Worm (Caenorhabditis elegans) whole organism, L4 larva: ENCODE data around the gene nlp-63.
A peak's percentile ranks its signal among the peaks of the same experiment; 100 is the strongest.

Source experiments
- F10B5.3 ChIP-seq: sonication (generic microtip); optimal IDR thresholded peaks from 2 replicates; lab custom pipeline; 2016; ENCODE audit warnings: mild to moderate bottlenecking, missing genetic modification characterization, missing compliant biosample characterization
- T20F7.1 ChIP-seq: fragments of 200-800 bp; sonication (Bioruptor generic); optimal IDR thresholded peaks from 2 replicates; lab custom pipeline; 2018; ENCODE audit warnings: mild to moderate bottlenecking, missing genetic modification characterization, missing compliant biosample characterization
- Y105C5A.15 ChIP-seq: fragments of 200-800 bp; sonication (Bioruptor generic); IDR thresholded peaks from 2 replicates; pipeline ENCODE4 v1.3.6; 2022; ENCODE audit warnings: missing genetic modification characterization, missing compliant biosample characterization
- Y5F2A.4 ChIP-seq: fragments of 200-800 bp; sonication (Bioruptor generic); optimal IDR thresholded peaks from 2 replicates; lab custom pipeline; 2018; ENCODE audit warnings: mild to moderate bottlenecking, missing genetic modification characterization, missing compliant biosample characterization
- Y75B8A.6 ChIP-seq: fragments of 200-800 bp; sonication (Bioruptor generic); IDR thresholded peaks from 2 replicates; pipeline ENCODE4 v1.3.6; 2022; ENCODE audit warnings: missing genetic modification reagents, missing genetic modification characterization, missing compliant biosample characterization
- ZK337.2 ChIP-seq: fragments of 200-800 bp; sonication (Bioruptor generic); IDR thresholded peaks from 2 replicates; pipeline ENCODE4 v1.3.6; 2022; ENCODE audit warnings: missing genetic modification reagents, missing genetic modification characterization, missing compliant biosample characterization
- ZK546.5 ChIP-seq, 2 experiments: sonication (generic microtip); optimal IDR thresholded peaks; 2 replicates each; lab custom pipeline; 2017; ENCODE audit warnings: missing biosample characterization in 2 of 2, missing genetic modification characterization in 2 of 2
- ama-1 ChIP-seq: fragments of 150-350 bp; optimal IDR thresholded peaks from 2 replicates; lab custom pipeline; 2014; ENCODE audit warnings: inconsistent platforms, mixed read lengths
- ceh-28 ChIP-seq: fragments of 150-350 bp; optimal IDR thresholded peaks from 2 replicates; lab custom pipeline; 2014; ENCODE audit warnings: missing biosample characterization, missing genetic modification reagents, missing genetic modification characterization
- daf-16 ChIP-seq, 3 experiments: sonication (generic microtip); optimal IDR thresholded peaks; 2 replicates each; lab custom pipeline; 2016 to 2017; ENCODE audit warnings: missing genetic modification characterization in 3 of 3, missing genetic modification reagents in 3 of 3, mild to moderate bottlenecking in 2 of 3, missing compliant biosample characterization in 2 of 3, missing biosample characterization in 1 of 3, moderate library complexity in 1 of 3
- daf-19 ChIP-seq: fragments of 200-800 bp; sonication (Bioruptor generic); conservative IDR thresholded peaks from 2 replicates; pipeline ENCODE4 v1.3.6; 2022; ENCODE audit warnings: missing genetic modification characterization, missing compliant biosample characterization
- dmd-8 ChIP-seq: fragments of 200-800 bp; sonication (Bioruptor generic); IDR thresholded peaks from 2 replicates; pipeline ENCODE4 v1.3.6; 2022; ENCODE audit warnings: missing genetic modification characterization, missing compliant biosample characterization
- dpl-1 ChIP-seq: fragments of 150-350 bp; optimal IDR thresholded peaks from 2 replicates; lab custom pipeline; 2014; ENCODE audit warnings: missing biosample characterization, missing genetic modification reagents, missing genetic modification characterization
- dve-1 ChIP-seq: sonication (generic microtip); optimal IDR thresholded peaks from 2 replicates; lab custom pipeline; 2017; ENCODE audit warnings: antibody characterized with exemption, mild to moderate bottlenecking, missing genetic modification characterization, missing compliant biosample characterization; ENCODE audit not compliant: insufficient read depth
- egl-43 ChIP-seq: fragments of 200-800 bp; sonication (Bioruptor generic); IDR thresholded peaks from 2 replicates; pipeline ENCODE4 v1.3.6; 2022; ENCODE audit warnings: missing genetic modification reagents, missing genetic modification characterization, missing compliant biosample characterization
- gei-8 ChIP-seq: fragments of 200-800 bp; sonication (Bioruptor generic); optimal IDR thresholded peaks from 2 replicates; lab custom pipeline; 2018; ENCODE audit warnings: mild to moderate bottlenecking, missing genetic modification characterization, missing compliant biosample characterization
- hlh-11 ChIP-seq: fragments of 200-800 bp; sonication (Bioruptor generic); optimal IDR thresholded peaks from 2 replicates; lab custom pipeline; 2018; ENCODE audit warnings: mild to moderate bottlenecking, missing genetic modification characterization, missing compliant biosample characterization
- lim-7 ChIP-seq: fragments of 200-800 bp; sonication (Bioruptor generic); IDR thresholded peaks from 2 replicates; pipeline ENCODE4 v1.3.6; 2022; ENCODE audit warnings: missing genetic modification characterization, missing compliant biosample characterization
- lin-15B ChIP-seq: fragments of 150-350 bp; sonication (generic microtip); optimal IDR thresholded peaks from 3 replicates; lab custom pipeline; 2014; ENCODE audit warnings: missing biosample characterization, missing genetic modification characterization
- lin-38 ChIP-seq: fragments of 200-800 bp; sonication (Bioruptor generic); IDR thresholded peaks from 2 replicates; pipeline ENCODE4 v1.3.6; 2022; ENCODE audit warnings: missing genetic modification reagents, missing genetic modification characterization, missing compliant biosample characterization
- mes-2 ChIP-seq: sonication (generic microtip); optimal IDR thresholded peaks from 2 replicates; lab custom pipeline; 2016; ENCODE audit warnings: missing genotype, mild to moderate bottlenecking, missing genetic modification characterization, missing compliant biosample characterization; ENCODE audit not compliant: poor library complexity, severe bottlenecking
- mxl-2 ChIP-seq: fragments of 200-800 bp; sonication (Bioruptor generic); conservative IDR thresholded peaks from 2 replicates; pipeline ENCODE4 v1.3.6; 2022; ENCODE audit warnings: missing genetic modification reagents, missing genetic modification characterization, missing compliant biosample characterization
- mxl-3 ChIP-seq: fragments of 200-800 bp; sonication (Bioruptor generic); optimal IDR thresholded peaks from 2 replicates; lab custom pipeline; 2018; ENCODE audit warnings: mild to moderate bottlenecking, missing genetic modification characterization, missing compliant biosample characterization
- nhr-10 ChIP-seq: fragments of 150-350 bp; optimal IDR thresholded peaks from 2 replicates; lab custom pipeline; 2014; ENCODE audit warnings: missing biosample characterization, missing genetic modification characterization
- nhr-102 ChIP-seq: sonication (generic microtip); optimal IDR thresholded peaks from 2 replicates; lab custom pipeline; 2016; ENCODE audit warnings: mild to moderate bottlenecking, missing genetic modification characterization, moderate library complexity, missing compliant biosample characterization
- nhr-11 ChIP-seq: fragments of 150-350 bp; optimal IDR thresholded peaks from 2 replicates; lab custom pipeline; 2014; ENCODE audit warnings: missing biosample characterization, missing genetic modification characterization
- nhr-237 ChIP-seq: sonication (generic microtip); optimal IDR thresholded peaks from 2 replicates; lab custom pipeline; 2017; ENCODE audit warnings: missing biosample characterization, missing genetic modification characterization
- nhr-25 ChIP-seq: sonication (generic microtip); optimal IDR thresholded peaks from 2 replicates; lab custom pipeline; 2017; ENCODE audit warnings: missing genetic modification characterization, mild to moderate bottlenecking, missing compliant biosample characterization, antibody characterized with exemption, moderate library complexity, borderline replicate concordance; ENCODE audit not compliant: insufficient read depth
- nhr-76 ChIP-seq: fragments of 150-350 bp; optimal IDR thresholded peaks from 2 replicates; lab custom pipeline; 2014; ENCODE audit warnings: missing biosample characterization, missing genetic modification characterization
- nhr-77 ChIP-seq: fragments of 150-350 bp; optimal IDR thresholded peaks from 2 replicates; lab custom pipeline; 2014; ENCODE audit warnings: missing biosample characterization, missing genetic modification characterization
- sdz-12 ChIP-seq: fragments of 200-800 bp; sonication (Bioruptor generic); optimal IDR thresholded peaks from 2 replicates; lab custom pipeline; 2018; ENCODE audit warnings: mild to moderate bottlenecking, missing genetic modification characterization, missing compliant biosample characterization
- set-16 ChIP-seq: fragments of 200-800 bp; sonication (Bioruptor generic); IDR thresholded peaks from 2 replicates; pipeline ENCODE4 v1.3.6; 2022; ENCODE audit warnings: missing genetic modification reagents, missing genetic modification characterization, missing compliant biosample characterization
- snpc-4 ChIP-seq: fragments of 150-350 bp; optimal IDR thresholded peaks from 2 replicates; lab custom pipeline; 2014; ENCODE audit warnings: missing biosample characterization, missing genetic modification characterization
- tag-97 ChIP-seq: fragments of 200-800 bp; sonication (Bioruptor generic); IDR thresholded peaks from 2 replicates; pipeline ENCODE4 v1.3.6; 2022; ENCODE audit warnings: missing genetic modification characterization, missing compliant biosample characterization
- tra-1 ChIP-seq: fragments of 200-800 bp; sonication (Bioruptor generic); IDR thresholded peaks from 2 replicates; pipeline ENCODE4 v1.3.6; 2022; ENCODE audit warnings: missing genetic modification reagents, missing genetic modification characterization, missing compliant biosample characterization
- unc-39 ChIP-seq: sonication (generic microtip); optimal IDR thresholded peaks from 2 replicates; lab custom pipeline; 2017; ENCODE audit warnings: missing biosample characterization, missing genetic modification characterization
- vab-7 ChIP-seq: fragments of 200-800 bp; sonication (Bioruptor generic); IDR thresholded peaks from 2 replicates; pipeline ENCODE4 v1.3.6; 2022; ENCODE audit warnings: missing genetic modification reagents, missing genetic modification characterization, missing compliant biosample characterization
- zag-1 ChIP-seq: fragments of 150-350 bp; optimal IDR thresholded peaks from 2 replicates; lab custom pipeline; 2014; ENCODE audit warnings: missing biosample characterization, missing genetic modification characterization
- zip-11 ChIP-seq: fragments of 200-800 bp; sonication (Bioruptor generic); IDR thresholded peaks from 2 replicates; pipeline ENCODE4 v1.3.6; 2022; ENCODE audit warnings: missing genetic modification characterization, missing compliant biosample characterization
- ztf-7 ChIP-seq: fragments of 150-350 bp; optimal IDR thresholded peaks from 2 replicates; lab custom pipeline; 2014; ENCODE audit warnings: missing biosample characterization, missing genetic modification characterization

The nlp-63 gene

ce11 chrII:10202275-10202674, 47.1 kb downstream of the nlp-63 start (continued):
- TF ChIP-seq zag-1 (tag; lab: Kevin White, UChicago) (no peak), Y75B8A.6 (GFP tag; lab: Robert Waterston, UW) (no peak), Y105C5A.15 (GFP tag; lab: Robert Waterston, UW) (no peak), nhr-102 (tag; lab: Kevin White, UChicago) (no peak), ZK546.5 (tag; optimal IDR thresholded peaks at IDR 0.05; lab: Kevin White, UChicago) (no peak), hlh-11 (tag; lab: Kevin White, UChicago) (peak; percentile 59), gei-8 (GFP tag; lab: Kevin White, UChicago) (no peak), dpl-1 (GFP tag; lab: Kevin White, UChicago) (no peak), snpc-4 (tag; lab: Kevin White, UChicago) (no peak), mxl-2 (GFP tag; lab: Robert Waterston, UW) (no peak), tag-97 (GFP tag; lab: Robert Waterston, UW) (no peak), vab-7 (GFP tag; lab: Robert Waterston, UW) (no peak), F10B5.3 (no peak), ztf-7 (tag; lab: Kevin White, UChicago) (no peak), dmd-8 (GFP tag; lab: Robert Waterston, UW) (no peak), egl-43 (GFP tag; lab: Robert Waterston, UW) (no peak), daf-19 (GFP tag; lab: Robert Waterston, UW) (no peak), lin-38 (GFP tag; lab: Robert Waterston, UW) (no peak)
- TF ChIP-seq, all 104 proteins: peak for 10

- TF ChIP-seq sdz-12 (GFP tag; lab: Kevin White, UChicago) (no peak), Y5F2A.4 (no peak), nhr-76 (tag; lab: Kevin White, UChicago) (no peak), F10B5.3 (no peak), T20F7.1 (GFP tag; lab: Kevin White, UChicago) (no peak), nhr-11 (tag; lab: Kevin White, UChicago) (peak; percentile 32), mes-2 (no peak)
These were observed 47.9 kb downstream of the nlp-63 start for ce11 chrII:10203067-10203466.

ce11 chrII:10203765-10204164, 48.6 kb downstream of the nlp-63 start:
- TF ChIP-seq unc-39 (tag; lab: Kevin White, UChicago): no peak
- TF ChIP-seq Y75B8A.6 (GFP tag; lab: Robert Waterston, UW): no peak
- TF ChIP-seq lin-15B: no peak
- TF ChIP-seq set-16 (GFP tag; lab: Robert Waterston, UW): no peak
- no peak for TF ChIP-seq mes-2
- TF ChIP-seq zip-11 (GFP tag; lab: Robert Waterston, UW): no peak
- no peak for TF ChIP-seq nhr-25 (tag; lab: Kevin White, UChicago)
- TF ChIP-seq daf-19 (GFP tag; lab: Robert Waterston, UW): no peak
- no peak for TF ChIP-seq Y5F2A.4
- no peak for TF ChIP-seq dve-1 (tag; lab: Kevin White, UChicago)
- no peak for TF ChIP-seq tra-1 (GFP tag; lab: Robert Waterston, UW)
- TF ChIP-seq mxl-3 (GFP tag; lab: Kevin White, UChicago): no peak
- no peak for TF ChIP-seq lim-7 (GFP tag; lab: Robert Waterston, UW)
- no peak for TF ChIP-seq nhr-237 (tag; lab: Kevin White, UChicago)
- TF ChIP-seq ceh-28 (tag; lab: Kevin White, UChicago): no peak
- no peak for TF ChIP-seq nhr-77
- TF ChIP-seq ZK337.2 (GFP tag; lab: Robert Waterston, UW): no peak
- TF ChIP-seq ama-1 (lab: Kevin White, UChicago): no peak
- no peak for TF ChIP-seq nhr-10
- no peak for TF ChIP-seq daf-16 (GFP tag; optimal IDR thresholded peaks at IDR 0.05; lab: Kevin White, UChicago)
- TF ChIP-seq daf-16 (tag; optimal IDR thresholded peaks at IDR 0.05; lab: Kevin White, UChicago): no peak
- TF ChIP-seq, all 104 proteins: peak for 0
